Worm (Caenorhabditis elegans): ENCODE measurements around the gene rpl-7A.

Gene rpl-7A

DNA sequence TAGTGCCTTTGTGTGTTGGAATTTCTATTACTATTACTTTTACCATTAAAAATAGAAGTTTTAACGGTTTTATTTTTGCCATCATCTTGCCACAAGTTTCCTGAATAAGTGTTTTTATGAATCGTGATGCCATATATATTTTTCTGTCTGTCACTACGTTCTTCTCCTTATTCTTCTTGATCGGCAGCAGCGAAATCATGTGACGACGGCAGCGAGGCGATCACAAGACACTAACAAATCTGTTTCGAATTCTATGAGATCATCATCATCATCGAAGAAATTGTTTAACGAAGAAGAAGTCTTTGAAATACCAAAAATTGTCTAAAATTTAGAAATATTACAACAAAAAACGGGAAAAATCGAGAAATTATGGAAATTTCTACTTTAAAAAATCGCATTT is 12.0 kb upstream of the rpl-7A start (continued):
- TF ChIP-seq grh-1 (GFP tag; IDR thresholded peaks at IDR 0.05): peak; percentile 60
- no peak for TF ChIP-seq hpl-2 (GFP tag; optimal IDR thresholded peaks at IDR 0.05)
- no peak for TF ChIP-seq efl-3 (GFP tag; optimal IDR thresholded peaks at IDR 0.05)
- peak; percentile 24 for TF ChIP-seq lir-3 (tag; optimal IDR thresholded peaks at IDR 0.05; ENCODE audit: poor library complexity)
- no peak for TF ChIP-seq Y116A8C.19 (tag; optimal IDR thresholded peaks at IDR 0.05; ENCODE audit: borderline replicate concordance)
- no peak for TF ChIP-seq irx-1 (tag; optimal IDR thresholded peaks at IDR 0.05)
- TF ChIP-seq sup-37 (GFP tag; optimal IDR thresholded peaks at IDR 0.05): no peak
- TF ChIP-seq zag-1 (tag; optimal IDR thresholded peaks at IDR 0.05): no peak
- TF ChIP-seq ceh-82 (tag; optimal IDR thresholded peaks at IDR 0.05): peak in 1 of 3 experiments; percentile 5
- TF ChIP-seq snu-23 (GFP tag; optimal IDR thresholded peaks at IDR 0.05): peak; percentile 87
- TF ChIP-seq fkh-8 (tag; optimal IDR thresholded peaks at IDR 0.05): no peak
- TF ChIP-seq mep-1 (tag; optimal IDR thresholded peaks at IDR 0.05): peak; percentile 54
- TF ChIP-seq ces-1 (GFP tag; optimal IDR thresholded peaks at IDR 0.05): no peak
- TF ChIP-seq swsn-7 (tag; optimal IDR thresholded peaks at IDR 0.05): peak; percentile 38
- peak; percentile 39 for TF ChIP-seq ztf-4 (tag; optimal IDR thresholded peaks at IDR 0.05)
- no peak for TF ChIP-seq hlh-4 (tag; optimal IDR thresholded peaks at IDR 0.05)
- no peak for TF ChIP-seq unc-98 (GFP tag; IDR thresholded peaks at IDR 0.05)
- no peak for TF ChIP-seq hlh-17 (GFP tag; optimal IDR thresholded peaks at IDR 0.05; ENCODE audit: borderline replicate concordance)
- no peak for TF ChIP-seq alr-1 (tag; optimal IDR thresholded peaks at IDR 0.05; ENCODE audit: borderline replicate concordance)
- no peak for TF ChIP-seq egl-13 (tag; optimal IDR thresholded peaks at IDR 0.05)
- no peak for TF ChIP-seq vab-15 (tag; optimal IDR thresholded peaks at IDR 0.05)
- peak; percentile 37 for TF ChIP-seq pax-3 (tag; optimal IDR thresholded peaks at IDR 0.05)
- TF ChIP-seq C04F5.9 (tag; optimal IDR thresholded peaks at IDR 0.05): no peak
- peak; percentile 85 for TF ChIP-seq nhr-20 (tag; optimal IDR thresholded peaks at IDR 0.05)
- no peak for TF ChIP-seq isw-1 (GFP tag; IDR thresholded peaks at IDR 0.05)
- TF ChIP-seq ztf-11 (tag; optimal IDR thresholded peaks at IDR 0.05): no peak
- TF ChIP-seq fkh-10 (GFP tag; optimal IDR thresholded peaks at IDR 0.05): no peak
- no peak for TF ChIP-seq tlp-1 (tag; optimal IDR thresholded peaks at IDR 0.05)
- no peak for TF ChIP-seq zip-4 (GFP tag; optimal IDR thresholded peaks at IDR 0.05)
- peak; percentile 46 for TF ChIP-seq lin-13 (GFP tag; optimal IDR thresholded peaks at IDR 0.05)

DNA sequence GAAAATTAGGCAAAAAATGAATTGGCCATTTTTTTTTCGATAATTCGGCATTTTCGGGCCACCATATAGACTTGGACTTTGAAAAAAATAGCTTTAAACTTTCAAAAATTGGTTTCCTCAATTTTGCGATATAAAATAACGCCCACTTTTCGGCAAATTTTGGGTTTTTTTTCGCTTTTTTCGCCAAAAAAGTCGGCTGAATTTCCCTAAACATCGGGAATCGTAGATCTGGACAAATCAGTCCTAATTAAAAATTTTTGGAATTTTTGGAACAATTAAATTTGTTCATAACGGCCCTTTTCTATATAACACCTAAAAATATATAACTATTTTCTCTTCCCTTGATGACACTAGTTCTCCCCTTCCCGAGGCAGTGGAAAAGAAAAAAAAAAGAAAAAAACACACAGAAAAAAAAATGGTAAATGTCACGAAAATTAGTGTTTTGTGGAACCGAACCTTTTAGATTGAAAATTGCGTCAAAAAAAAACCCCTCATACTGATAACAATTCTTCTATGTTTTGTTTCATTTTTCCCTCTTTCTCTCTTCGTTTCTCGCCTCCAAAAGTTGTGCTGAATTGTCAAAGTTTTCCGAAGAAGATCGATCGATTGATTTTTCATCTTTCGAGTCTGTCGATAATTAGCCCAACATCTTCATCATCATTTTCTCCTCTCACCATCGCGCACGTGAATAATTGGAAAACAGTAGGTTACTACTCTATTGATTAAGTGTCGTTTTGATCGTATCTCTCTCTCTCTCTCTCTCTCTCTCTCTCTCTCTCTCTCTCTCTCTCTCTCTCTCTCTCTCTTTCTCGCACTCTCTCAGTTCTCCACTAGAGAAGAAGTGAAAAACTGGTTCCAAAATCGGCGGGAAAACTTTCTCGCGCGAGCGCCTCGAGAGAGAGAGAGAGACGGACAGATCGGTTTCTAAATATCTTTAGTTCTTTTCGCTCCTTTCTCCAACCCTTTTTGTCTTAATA is 10.2 kb upstream of the rpl-7A start, which contains the start of gene Y24D9A.6:
TSS of gene Y24D9A.6 (minus strand) at position 51 of the 977 bp plus-strand sequence.
- peak; percentile 98 for TF ChIP-seq blmp-1 (tag; optimal IDR thresholded peaks at IDR 0.05)
- no peak for TF ChIP-seq sup-37 (GFP tag; optimal IDR thresholded peaks at IDR 0.05)
- TF ChIP-seq efl-3 (GFP tag; optimal IDR thresholded peaks at IDR 0.05): peak; percentile 96
- TF ChIP-seq unc-130 (tag; optimal IDR thresholded peaks at IDR 0.05): peak; percentile 17
- TF ChIP-seq lin-13 (GFP tag; optimal IDR thresholded peaks at IDR 0.05): peak; percentile 73
- TF ChIP-seq egl-27 (tag; optimal IDR thresholded peaks at IDR 0.05): peak; percentile 58 to 71
- TF ChIP-seq nhr-84 (tag; optimal IDR thresholded peaks at IDR 0.05): no peak
- TF ChIP-seq F16B12.6 (tag; optimal IDR thresholded peaks at IDR 0.05): no peak
- no peak for TF ChIP-seq hlh-4 (tag; optimal IDR thresholded peaks at IDR 0.05)
- peak; percentile 72 to 81 for TF ChIP-seq lsy-2 (tag; optimal IDR thresholded peaks at IDR 0.05)
- TF ChIP-seq ceh-88 (GFP tag; IDR thresholded peaks at IDR 0.05): 0 out of 2 replicates have a peak, but pooled peaks have one; percentile 43
- peak; percentile 57 for TF ChIP-seq nhr-237 (tag; optimal IDR thresholded peaks at IDR 0.05)
- peak; percentile 41 for TF ChIP-seq aly-2 (tag; optimal IDR thresholded peaks at IDR 0.05)
- TF ChIP-seq sptf-1 (tag; optimal IDR thresholded peaks at IDR 0.05): no peak
- TF ChIP-seq mef-2 (tag; optimal IDR thresholded peaks at IDR 0.05): no peak
- TF ChIP-seq mdl-1 (tag; optimal IDR thresholded peaks at IDR 0.05): peak; percentile 10 to 63
- TF ChIP-seq grh-1 (GFP tag; IDR thresholded peaks at IDR 0.05): peak; percentile 100
- peak; percentile 64 for TF ChIP-seq tbx-2 (tag; optimal IDR thresholded peaks at IDR 0.05)
- peak; percentile 80 for TF ChIP-seq irx-1 (tag; optimal IDR thresholded peaks at IDR 0.05)
- TF ChIP-seq nhr-28 (tag; optimal IDR thresholded peaks at IDR 0.05): no peak
- no peak for TF ChIP-seq sox-4 (tag; optimal IDR thresholded peaks at IDR 0.05)
- no peak for TF ChIP-seq elt-2 (tag; optimal IDR thresholded peaks at IDR 0.05)
- TF ChIP-seq ets-5 (GFP tag; IDR thresholded peaks at IDR 0.05): no peak
- no peak for TF ChIP-seq ceh-63 (GFP tag; optimal IDR thresholded peaks at IDR 0.05)
- peak; percentile 60 to 75 (median 69) for TF ChIP-seq dpl-1 (GFP tag; optimal IDR thresholded peaks at IDR 0.05)
- TF ChIP-seq pqm-1 (tag; optimal IDR thresholded peaks at IDR 0.05): no peak

All from whole organism, L1 larva.